Worm (Caenorhabditis elegans) whole organism, L2 larva: ENCODE results near the gene ugt-1.

Experiments used
- C34F6.9 ChIP-seq: fragments of 150-350 bp; optimal IDR thresholded peaks from 2 replicates; lab custom pipeline; 2014; ENCODE audit warnings: missing biosample characterization, missing genetic modification characterization
- F13H6.1 ChIP-seq: sonication (generic microtip); optimal IDR thresholded peaks from 2 replicates; lab custom pipeline; 2016; ENCODE audit warnings: missing genetic modification characterization, missing compliant biosample characterization
- Y55F3AM.14 ChIP-seq: fragments of 200-800 bp; sonication (Bioruptor generic); optimal IDR thresholded peaks from 2 replicates; lab custom pipeline; 2018; ENCODE audit warnings: mild to moderate bottlenecking, missing genetic modification characterization, missing compliant biosample characterization
- ZK546.5 ChIP-seq: sonication (generic microtip); optimal IDR thresholded peaks from 2 replicates; lab custom pipeline; 2017; ENCODE audit warnings: missing biosample characterization, missing genetic modification characterization
- alr-1 ChIP-seq: fragments of 150-350 bp; optimal IDR thresholded peaks from 2 replicates; lab custom pipeline; 2014; ENCODE audit warnings: missing biosample characterization, missing genetic modification characterization
- ama-1 ChIP-seq: fragments of 150-350 bp; optimal IDR thresholded peaks from 2 replicates; lab custom pipeline; 2018; ENCODE audit warnings: inconsistent platforms
- blmp-1 ChIP-seq: sonication (generic microtip); optimal IDR thresholded peaks from 2 replicates; lab custom pipeline; 2017; ENCODE audit warnings: missing genetic modification characterization, mild to moderate bottlenecking, missing compliant biosample characterization, antibody characterized with exemption, moderate library complexity; ENCODE audit not compliant: insufficient read depth
- ceh-82 ChIP-seq: fragments of 150-350 bp; optimal IDR thresholded peaks from 2 replicates; lab custom pipeline; 2014; ENCODE audit warnings: missing biosample characterization, missing genetic modification characterization
- crh-2 ChIP-seq: sonication (generic microtip); optimal IDR thresholded peaks from 2 replicates; lab custom pipeline; 2017; ENCODE audit warnings: missing biosample characterization, missing genetic modification characterization
- dmd-4 ChIP-seq: sonication (generic microtip); optimal IDR thresholded peaks from 2 replicates; lab custom pipeline; 2017; ENCODE audit warnings: missing biosample characterization, missing genetic modification characterization
- egl-27 ChIP-seq: sonication (generic microtip); optimal IDR thresholded peaks from 3 replicates; lab custom pipeline; 2017; ENCODE audit warnings: missing biosample characterization, missing genetic modification reagents, missing genetic modification characterization
- elt-1 ChIP-seq: fragments of 150-350 bp; optimal IDR thresholded peaks from 2 replicates; lab custom pipeline; 2014; ENCODE audit warnings: missing biosample characterization, missing genetic modification characterization
- elt-3 ChIP-seq: sonication (generic microtip); optimal IDR thresholded peaks from 2 replicates; lab custom pipeline; 2017; ENCODE audit warnings: missing biosample characterization, missing genetic modification characterization
- fos-1 ChIP-seq: fragments of 150-350 bp; optimal IDR thresholded peaks from 2 replicates; lab custom pipeline; 2014; ENCODE audit warnings: missing biosample characterization, missing genetic modification characterization
- gmeb-1 ChIP-seq: fragments of 150-350 bp; optimal IDR thresholded peaks from 2 replicates; lab custom pipeline; 2014; ENCODE audit warnings: missing biosample characterization, missing genetic modification characterization
- lin-11 ChIP-seq: fragments of 150-350 bp; sonication (generic microtip); optimal IDR thresholded peaks from 2 replicates; lab custom pipeline; 2014; ENCODE audit warnings: missing biosample characterization, missing genetic modification characterization, inconsistent platforms, mixed read lengths
- lin-13 ChIP-seq: fragments of 150-350 bp; optimal IDR thresholded peaks from 2 replicates; lab custom pipeline; 2014; ENCODE audit warnings: missing biosample characterization, missing genetic modification reagents, missing genetic modification characterization
- lsy-2 ChIP-seq, 2 experiments: fragments of 150-350 bp in 1 of 2; sonication (generic microtip) in 1 of 2; optimal IDR thresholded peaks; 2 replicates each; lab custom pipeline; 2014 to 2017; ENCODE audit warnings: missing biosample characterization in 2 of 2, missing genetic modification characterization in 2 of 2
- mab-5 ChIP-seq: fragments of 150-350 bp; optimal IDR thresholded peaks from 2 replicates; lab custom pipeline; 2014; ENCODE audit warnings: missing biosample characterization, missing genetic modification characterization
- mdl-1 ChIP-seq, 2 experiments: fragments of 150-350 bp in 1 of 2; sonication (generic microtip) in 1 of 2; optimal IDR thresholded peaks; 2 replicates each; lab custom pipeline; 2017; ENCODE audit warnings: missing biosample characterization in 2 of 2, missing genetic modification characterization in 2 of 2
- nhr-10 ChIP-seq: sonication (generic microtip); optimal IDR thresholded peaks from 2 replicates; lab custom pipeline; 2017; ENCODE audit warnings: missing biosample characterization, missing genetic modification characterization
- nhr-12 ChIP-seq: fragments of 150-350 bp; optimal IDR thresholded peaks from 2 replicates; lab custom pipeline; 2014; ENCODE audit warnings: missing biosample characterization, missing genetic modification characterization
- nhr-129 ChIP-seq: fragments of 150-350 bp; optimal IDR thresholded peaks from 2 replicates; lab custom pipeline; 2014; ENCODE audit warnings: missing biosample characterization, missing genetic modification characterization
- nhr-21 ChIP-seq: fragments of 150-350 bp; optimal IDR thresholded peaks from 2 replicates; lab custom pipeline; 2014; ENCODE audit warnings: missing biosample characterization, missing genetic modification characterization
- nhr-23 ChIP-seq: fragments of 150-350 bp; optimal IDR thresholded peaks from 2 replicates; lab custom pipeline; 2014; ENCODE audit warnings: missing biosample characterization, missing genetic modification reagents, missing genetic modification characterization
- nhr-25 ChIP-seq: fragments of 150-350 bp; sonication (generic microtip); optimal IDR thresholded peaks from 3 replicates; lab custom pipeline; 2014; ENCODE audit warnings: missing biosample characterization, missing genetic modification characterization
- nhr-6 ChIP-seq: fragments of 150-350 bp; optimal IDR thresholded peaks from 2 replicates; lab custom pipeline; 2014; ENCODE audit warnings: missing biosample characterization, missing genetic modification characterization
- peb-1 ChIP-seq: fragments of 150-350 bp; optimal IDR thresholded peaks from 2 replicates; lab custom pipeline; 2014; ENCODE audit warnings: missing biosample characterization, missing genetic modification characterization
- skn-1 ChIP-seq: sonication (generic microtip); optimal IDR thresholded peaks from 2 replicates; lab custom pipeline; 2017; ENCODE audit warnings: missing biosample characterization, missing genetic modification characterization
- sma-3 ChIP-seq: sonication (generic microtip); optimal IDR thresholded peaks from 2 replicates; lab custom pipeline; 2016; ENCODE audit warnings: missing genetic modification reagents, missing genetic modification characterization, missing compliant biosample characterization
- sma-9 ChIP-seq, 2 experiments: fragments of 150-350 bp in 1 of 2; sonication (generic microtip) in 1 of 2; optimal IDR thresholded peaks; 2 replicates each; lab custom pipeline; 2014 to 2016; ENCODE audit warnings: missing genetic modification characterization in 2 of 2, mild to moderate bottlenecking in 1 of 2, missing biosample characterization in 1 of 2, missing compliant biosample characterization in 1 of 2, missing genetic modification reagents in 1 of 2, moderate library complexity in 1 of 2
- snpc-4 ChIP-seq: fragments of 150-350 bp; optimal IDR thresholded peaks from 2 replicates; lab custom pipeline; 2014; ENCODE audit warnings: missing biosample characterization, missing genetic modification characterization
- unc-39 ChIP-seq: fragments of 150-350 bp; optimal IDR thresholded peaks from 2 replicates; lab custom pipeline; 2014; ENCODE audit warnings: missing biosample characterization, missing genetic modification characterization
- unc-55 ChIP-seq: fragments of 150-350 bp; sonication (generic microtip); optimal IDR thresholded peaks from 3 replicates; lab custom pipeline; 2014; ENCODE audit warnings: missing biosample characterization, missing genetic modification reagents, missing genetic modification characterization
- unc-62 ChIP-seq: fragments of 150-350 bp; optimal IDR thresholded peaks from 2 replicates; lab custom pipeline; 2014; ENCODE audit warnings: missing biosample characterization, missing genetic modification reagents, missing genetic modification characterization
- ztf-1 ChIP-seq: fragments of 200-800 bp; sonication (Bioruptor generic); conservative IDR thresholded peaks from 2 replicates; pipeline ENCODE4 v1.3.6; 2022; ENCODE audit warnings: missing genetic modification characterization, missing compliant biosample characterization
- ztf-4 ChIP-seq: fragments of 150-350 bp; optimal IDR thresholded peaks from 2 replicates; lab custom pipeline; 2014; ENCODE audit warnings: missing biosample characterization, missing genetic modification characterization

The ugt-1 gene

DNA sequence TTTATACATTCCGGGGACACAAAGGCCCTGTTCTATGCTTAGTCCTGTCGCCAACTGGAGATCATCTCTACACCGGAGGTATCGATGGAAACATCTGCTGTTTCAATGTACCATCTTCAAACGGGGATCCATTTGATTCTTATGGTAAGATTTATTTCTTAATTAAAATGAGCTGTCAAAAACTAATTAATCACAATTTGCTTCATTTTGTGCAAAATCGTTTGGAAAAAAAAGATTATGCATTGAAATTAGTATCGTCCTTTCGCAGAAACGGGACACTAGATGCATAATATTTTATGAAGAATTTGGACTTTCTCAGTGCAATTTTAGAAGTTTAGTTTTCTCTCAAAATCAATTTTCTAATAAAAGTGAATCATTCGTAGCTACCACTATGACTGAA is 31.6 kb upstream of the ugt-1 start:
- TF ChIP-seq ztf-4 (tag; lab: Kevin White, UChicago) (no peak), ZK546.5 (tag; lab: Kevin White, UChicago) (no peak), fos-1 (tag; lab: Kevin White, UChicago) (no peak), nhr-10 (tag; lab: Kevin White, UChicago) (no peak), unc-62 (GFP tag; lab: Kevin White, UChicago) (no peak), mab-5 (no peak), snpc-4 (tag; lab: Kevin White, UChicago) (no peak), sma-3 (no peak), nhr-6 (tag; lab: Kevin White, UChicago) (no peak), C34F6.9 (tag; lab: Kevin White, UChicago) (no peak), peb-1 (tag; lab: Kevin White, UChicago) (no peak), alr-1 (no peak), nhr-23 (tag; lab: Kevin White, UChicago) (no peak), ceh-82 (tag; lab: Kevin White, UChicago) (no peak), elt-3 (tag; lab: Kevin White, UChicago) (no peak), sma-9 (GFP tag; optimal IDR thresholded peaks at IDR 0.05; lab: Kevin White, UChicago) (no peak), sma-9 (tag; optimal IDR thresholded peaks at IDR 0.05; lab: Kevin White, UChicago) (no peak), F13H6.1 (tag; lab: Kevin White, UChicago) (no peak), lsy-2 (tag; optimal IDR thresholded peaks at IDR 0.05; lab: Kevin White, UChicago) (no peak), elt-1 (no peak), skn-1 (tag; lab: Kevin White, UChicago) (no peak)

DNA sequence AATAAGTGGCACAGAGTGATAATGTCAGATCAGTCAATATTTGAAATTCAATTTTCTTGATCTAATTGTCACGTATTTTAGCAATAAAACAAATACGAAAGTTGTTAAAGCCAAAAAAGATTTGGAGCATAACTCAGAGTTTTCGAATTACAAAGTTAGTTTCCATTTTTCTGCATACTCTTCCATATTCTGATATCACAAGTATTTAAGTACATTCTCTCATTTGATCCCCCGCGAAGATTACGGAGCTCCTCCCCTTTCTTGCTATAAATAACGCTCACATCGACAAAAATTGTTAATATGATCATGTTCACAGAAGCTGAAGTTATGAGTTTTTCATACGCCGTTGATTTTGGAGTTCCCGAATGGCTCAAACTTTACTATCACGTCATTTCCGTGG is 27.2 kb upstream of the ugt-1 start, which contains the start of gene sri-20:
TSS of gene sri-20 (plus strand) at position 301 of the 400 bp plus-strand sequence.
- TF ChIP-seq C34F6.9 (tag; lab: Kevin White, UChicago) (no peak), nhr-129 (no peak), nhr-12 (tag; lab: Kevin White, UChicago) (no peak), gmeb-1 (tag; lab: Kevin White, UChicago) (no peak), ama-1 (lab: Kevin White, UChicago) (no peak), peb-1 (tag; lab: Kevin White, UChicago) (no peak), Y55F3AM.14 (no peak), skn-1 (tag; lab: Kevin White, UChicago) (no peak), dmd-4 (tag; lab: Kevin White, UChicago) (no peak), lin-13 (GFP tag; lab: Kevin White, UChicago) (no peak), alr-1 (no peak), unc-39 (tag; lab: Kevin White, UChicago) (no peak), unc-55 (GFP tag; lab: Kevin White, UChicago) (no peak), nhr-21 (tag; lab: Kevin White, UChicago) (no peak)

ce11 chrV:10371177-10371576 is 24.3 kb upstream of the ugt-1 start:
- TF ChIP-seq nhr-23 (tag; lab: Kevin White, UChicago): no peak
- no peak for TF ChIP-seq peb-1 (tag; lab: Kevin White, UChicago)
- TF ChIP-seq elt-3 (tag; lab: Kevin White, UChicago): no peak
- no peak for TF ChIP-seq mdl-1 (tag; optimal IDR thresholded peaks at IDR 0.05; lab: Kevin White, UChicago)
- TF ChIP-seq sma-9 (GFP tag; optimal IDR thresholded peaks at IDR 0.05; lab: Kevin White, UChicago): peak; percentile 68
- TF ChIP-seq sma-9 (tag; optimal IDR thresholded peaks at IDR 0.05; lab: Kevin White, UChicago): no peak
- no peak for TF ChIP-seq unc-62 (GFP tag; lab: Kevin White, UChicago)
- peak; percentile 11 for TF ChIP-seq nhr-129
- TF ChIP-seq gmeb-1 (tag; lab: Kevin White, UChicago): peak; percentile 64
- TF ChIP-seq fos-1 (tag; lab: Kevin White, UChicago): peak; percentile 76
- peak; percentile 45 for TF ChIP-seq crh-2
- TF ChIP-seq egl-27 (tag; lab: Kevin White, UChicago): no peak
- peak; percentile 61 for TF ChIP-seq sma-3
- TF ChIP-seq lsy-2 (tag; optimal IDR thresholded peaks at IDR 0.05; lab: Kevin White, UChicago): no peak
- TF ChIP-seq ztf-1 (GFP tag; lab: Robert Waterston, UW): no peak
- no peak for TF ChIP-seq C34F6.9 (tag; lab: Kevin White, UChicago)
- TF ChIP-seq nhr-25 (tag; lab: Kevin White, UChicago): peak; percentile 22
- no peak for TF ChIP-seq lin-11 (tag; lab: Kevin White, UChicago)
- no peak for TF ChIP-seq nhr-6 (tag; lab: Kevin White, UChicago)
- TF ChIP-seq blmp-1 (tag; lab: Kevin White, UChicago): no peak
- no peak for TF ChIP-seq alr-1
- no peak for TF ChIP-seq ztf-4 (tag; lab: Kevin White, UChicago)
